Fruit fly (Drosophila melanogaster) whole organism, embryonic: ENCODE results near the gene CG15473.
A peak's percentile ranks its signal among the peaks of the same experiment; 100 is the strongest.

ENCODE experiments used
- BtbVII ChIP-seq: fragments of 200-800 bp; sonication (Bioruptor generic); optimal IDR thresholded peaks from 3 replicates; lab custom pipeline; 2017; ENCODE audit warnings: missing biosample characterization, mild to moderate bottlenecking, missing genetic modification characterization
- CG10565 ChIP-seq: fragments of 200-800 bp; sonication (Bioruptor generic); optimal IDR thresholded peaks from 3 replicates; lab custom pipeline; 2016; ENCODE audit warnings: missing biosample characterization, mild to moderate bottlenecking, missing genetic modification characterization
- CG11696 ChIP-seq: fragments of 200-800 bp; sonication (Bioruptor generic); IDR thresholded peaks from 2 replicates; pipeline ENCODE4 v1.3.6; 2022; ENCODE audit warnings: missing biosample characterization, missing genetic modification characterization
- CG12071 ChIP-seq: fragments of 200-800 bp; sonication (Bioruptor generic); optimal IDR thresholded peaks from 3 replicates; lab custom pipeline; 2018; ENCODE audit warnings: missing biosample characterization, mild to moderate bottlenecking, missing genetic modification characterization
- CG12219 ChIP-seq: fragments of 200-800 bp; sonication (Bioruptor generic); optimal IDR thresholded peaks from 3 replicates; lab custom pipeline; 2018; ENCODE audit warnings: missing biosample characterization, mild to moderate bottlenecking, missing genetic modification characterization
- CG13775 ChIP-seq: fragments of 200-800 bp; sonication (Bioruptor generic); optimal IDR thresholded peaks from 3 replicates; lab custom pipeline; 2017; ENCODE audit warnings: missing biosample characterization, mild to moderate bottlenecking, missing genetic modification characterization
- CG14441 ChIP-seq: fragments of 200-800 bp; sonication (Bioruptor generic); IDR thresholded peaks from 2 replicates; pipeline ENCODE4 v1.3.6; 2022; ENCODE audit warnings: missing biosample characterization, missing genetic modification characterization
- CG14965 ChIP-seq: fragments of 200-800 bp; sonication (Bioruptor generic); optimal IDR thresholded peaks from 2 replicates; lab custom pipeline; 2016; ENCODE audit warnings: missing biosample characterization, missing genetic modification characterization, borderline replicate concordance
- CG2120 ChIP-seq: fragments of 200-800 bp; sonication (Bioruptor generic); optimal IDR thresholded peaks from 3 replicates; lab custom pipeline; 2016; ENCODE audit warnings: missing biosample characterization, missing genetic modification characterization
- CG2202 ChIP-seq: fragments of 200-800 bp; sonication (Bioruptor generic); optimal IDR thresholded peaks from 2 replicates; lab custom pipeline; 2018; ENCODE audit warnings: missing biosample characterization, mild to moderate bottlenecking, missing genetic modification characterization
- CG2678 ChIP-seq: fragments of 200-800 bp; sonication (Bioruptor generic); optimal IDR thresholded peaks from 3 replicates; lab custom pipeline; 2019; ENCODE audit warnings: missing biosample characterization, mild to moderate bottlenecking, missing genetic modification characterization, moderate library complexity
- CG31365 ChIP-seq: fragments of 200-800 bp; sonication (Bioruptor generic); optimal IDR thresholded peaks from 2 replicates; lab custom pipeline; 2018; ENCODE audit warnings: missing biosample characterization, mild to moderate bottlenecking, missing genetic modification characterization
- CG3163 ChIP-seq: fragments of 200-800 bp; sonication (Bioruptor generic); optimal IDR thresholded peaks from 3 replicates; lab custom pipeline; 2016; ENCODE audit warnings: missing biosample characterization, missing genetic modification characterization
- CG33557 ChIP-seq: fragments of 200-800 bp; sonication (Bioruptor generic); optimal IDR thresholded peaks from 2 replicates; lab custom pipeline; 2019; ENCODE audit warnings: missing biosample characterization, mild to moderate bottlenecking, missing genetic modification characterization, moderate library complexity
- CG34224 ChIP-seq: fragments of 200-800 bp; sonication (Bioruptor generic); IDR thresholded peaks from 3 replicates; pipeline ENCODE4 v1.3.6; 2022; ENCODE audit warnings: missing biosample characterization, missing genetic modification characterization; ENCODE audit not compliant: partially characterized antibody
- CG34422 ChIP-seq: fragments of 200-800 bp; sonication (Bioruptor generic); IDR thresholded peaks from 3 replicates; pipeline ENCODE4 v1.3.6; 2022; ENCODE audit warnings: missing biosample characterization, missing genetic modification characterization
- CG4820 ChIP-seq: fragments of 200-800 bp; sonication (Bioruptor generic); optimal IDR thresholded peaks from 3 replicates; lab custom pipeline; 2016; ENCODE audit warnings: missing biosample characterization, missing genetic modification characterization
- CG6813 ChIP-seq: fragments of 200-800 bp; sonication (Bioruptor generic); optimal IDR thresholded peaks from 2 replicates; lab custom pipeline; 2017; ENCODE audit warnings: missing biosample characterization, missing genetic modification characterization, mild to moderate bottlenecking, moderate library complexity, missing genetic modification reagents
- CG7839 ChIP-seq: fragments of 200-800 bp; sonication (Bioruptor generic); optimal IDR thresholded peaks from 3 replicates; lab custom pipeline; 2018; ENCODE audit warnings: missing biosample characterization, mild to moderate bottlenecking, missing genetic modification characterization, moderate library complexity
- CG8944 ChIP-seq: fragments of 200-800 bp; sonication (Bioruptor generic); optimal IDR thresholded peaks from 3 replicates; lab custom pipeline; 2016; ENCODE audit warnings: missing biosample characterization, missing genetic modification characterization
- CG9215 ChIP-seq: fragments of 200-800 bp; sonication (Bioruptor generic); IDR thresholded peaks from 2 replicates; pipeline ENCODE4 v1.3.6; 2022; ENCODE audit warnings: missing biosample characterization, missing genetic modification characterization
- Dip3 ChIP-seq: fragments of 200-800 bp; sonication (Bioruptor generic); optimal IDR thresholded peaks from 3 replicates; lab custom pipeline; 2016; ENCODE audit warnings: missing biosample characterization, missing genetic modification characterization
- Ets65A ChIP-seq: fragments of 200-800 bp; sonication (Bioruptor generic); peaks from one replicate; lab custom pipeline; 2016; ENCODE audit warnings: missing biosample characterization, missing genetic modification characterization
- Fer1 ChIP-seq: fragments of 200-800 bp; sonication (Bioruptor generic); optimal IDR thresholded peaks from 2 replicates; lab custom pipeline; 2017; ENCODE audit warnings: missing biosample characterization, mild to moderate bottlenecking, missing genetic modification characterization
- Gsc ChIP-seq: fragments of 200-800 bp; sonication (Bioruptor generic); IDR thresholded peaks from 2 replicates; pipeline ENCODE4 v1.3.6; 2022; ENCODE audit warnings: missing biosample characterization, missing genetic modification characterization
- Hey ChIP-seq: fragments of 200-800 bp; sonication (Bioruptor generic); optimal IDR thresholded peaks from 3 replicates; lab custom pipeline; 2018; ENCODE audit warnings: missing biosample characterization, mild to moderate bottlenecking, missing genetic modification characterization
- Max ChIP-seq: fragments of 200-800 bp; sonication (Bioruptor generic); optimal IDR thresholded peaks from 2 replicates; lab custom pipeline; 2016; ENCODE audit warnings: missing biosample characterization, mild to moderate bottlenecking, missing genetic modification characterization
- NfI ChIP-seq: fragments of 200-800 bp; sonication (Bioruptor generic); optimal IDR thresholded peaks from 3 replicates; lab custom pipeline; 2018; ENCODE audit warnings: missing biosample characterization, mild to moderate bottlenecking, missing genetic modification characterization, moderate library complexity
- Sry-δ ChIP-seq: fragments of 200-800 bp; sonication (Bioruptor generic); optimal IDR thresholded peaks from 2 replicates; lab custom pipeline; 2016; ENCODE audit warnings: missing biosample characterization, missing genetic modification characterization
- Ssrp ChIP-seq: fragments of 200-800 bp; sonication (Bioruptor generic); optimal IDR thresholded peaks from 2 replicates; lab custom pipeline; 2018; ENCODE audit warnings: missing biosample characterization, mild to moderate bottlenecking, missing genetic modification characterization, moderate library complexity
- caup ChIP-seq: fragments of 200-800 bp; sonication (Bioruptor generic); optimal IDR thresholded peaks from 3 replicates; lab custom pipeline; 2017; ENCODE audit warnings: missing biosample characterization, mild to moderate bottlenecking, missing genetic modification characterization, moderate library complexity; ENCODE audit not compliant: severe bottlenecking
- crp ChIP-seq, 2 experiments: fragments of 200-800 bp; sonication (Bioruptor generic); optimal IDR thresholded peaks; 2 replicates in 1 of 2; 3 replicates in 1 of 2; lab custom pipeline; 2017; ENCODE audit warnings: missing biosample characterization in 2 of 2, missing genetic modification characterization in 2 of 2, mild to moderate bottlenecking in 1 of 2, moderate library complexity in 1 of 2
- dm ChIP-seq: fragments of 200-800 bp; sonication (Bioruptor generic); optimal IDR thresholded peaks from 3 replicates; lab custom pipeline; 2016; ENCODE audit warnings: missing biosample characterization, missing genetic modification characterization
- en ChIP-seq: fragments of 200-800 bp; sonication (Bioruptor generic); optimal IDR thresholded peaks from 2 replicates; lab custom pipeline; 2016; ENCODE audit warnings: missing biosample characterization, missing genetic modification characterization
- esg ChIP-seq: fragments of 200-800 bp; sonication (Bioruptor generic); conservative IDR thresholded peaks from 2 replicates; pipeline ENCODE4 v1.3.6; 2022; ENCODE audit warnings: missing biosample characterization, missing genetic modification characterization
- grau ChIP-seq: fragments of 200-800 bp; optimal IDR thresholded peaks from 3 replicates; lab custom pipeline; 2019; ENCODE audit warnings: missing biosample characterization, mild to moderate bottlenecking, missing genetic modification characterization, moderate library complexity
- grn ChIP-seq: fragments of 200-800 bp; sonication (Bioruptor generic); optimal IDR thresholded peaks from 3 replicates; lab custom pipeline; 2017; ENCODE audit warnings: missing biosample characterization, missing genetic modification characterization
- hb ChIP-seq: fragments of 200-800 bp; sonication (Bioruptor generic); IDR thresholded peaks from 3 replicates; pipeline ENCODE4 v1.3.6; 2022; ENCODE audit warnings: missing biosample characterization, missing genetic modification characterization; ENCODE audit not compliant: partially characterized antibody
- jumu ChIP-seq: fragments of 200-800 bp; sonication (Bioruptor generic); optimal IDR thresholded peaks from 3 replicates; lab custom pipeline; 2016; ENCODE audit warnings: missing biosample characterization, missing genetic modification characterization
- kni ChIP-seq: fragments of 200-800 bp; sonication (Bioruptor generic); optimal IDR thresholded peaks from 3 replicates; lab custom pipeline; 2017; ENCODE audit warnings: mild to moderate bottlenecking, missing biosample characterization, missing genetic modification reagents, missing genetic modification characterization
- lilli ChIP-seq: fragments of 200-800 bp; sonication (Bioruptor generic); optimal IDR thresholded peaks from 3 replicates; lab custom pipeline; 2016; ENCODE audit warnings: missing biosample characterization, missing genetic modification characterization
- onecut ChIP-seq: fragments of 200-800 bp; sonication (Bioruptor generic); IDR thresholded peaks from 2 replicates; pipeline ENCODE4 v1.3.6; 2022; ENCODE audit warnings: missing biosample characterization, missing genetic modification characterization
- peb ChIP-seq: fragments of 200-800 bp; sonication (Bioruptor generic); IDR thresholded peaks from 2 replicates; pipeline ENCODE4 v1.3.6; 2022; ENCODE audit warnings: missing biosample characterization, missing genetic modification characterization
- pfk ChIP-seq: fragments of 200-800 bp; sonication (Bioruptor generic); optimal IDR thresholded peaks from 2 replicates; lab custom pipeline; 2018; ENCODE audit warnings: missing biosample characterization, mild to moderate bottlenecking, missing genetic modification characterization, moderate library complexity
- pum ChIP-seq: fragments of 200-800 bp; sonication (Bioruptor generic); optimal IDR thresholded peaks from 2 replicates; lab custom pipeline; 2016; ENCODE audit warnings: missing biosample characterization, missing genetic modification characterization
- ranshi ChIP-seq: fragments of 200-800 bp; sonication (Bioruptor generic); IDR thresholded peaks from 2 replicates; pipeline ENCODE4 v1.3.6; 2022; ENCODE audit warnings: missing biosample characterization, missing genetic modification characterization
- sc ChIP-seq, 3 experiments: fragments of >200 bp in 2 of 3; fragments of 200-800 bp in 1 of 3; sonication (Bioruptor generic) in 1 of 3; optimal IDR thresholded peaks; 2 replicates in 2 of 3; 3 replicates in 1 of 3; lab custom pipeline; 2017; ENCODE audit warnings: mild to moderate bottlenecking in 1 of 3, missing biosample characterization in 1 of 3, missing genetic modification characterization in 1 of 3, missing genetic modification reagents in 1 of 3
- toy ChIP-seq: fragments of 200-800 bp; sonication (Bioruptor generic); IDR thresholded peaks from 2 replicates; pipeline ENCODE4 v1.3.6; 2022; ENCODE audit warnings: missing biosample characterization, missing genetic modification characterization
- z ChIP-seq: fragments of 200-800 bp; sonication (Bioruptor generic); IDR thresholded peaks from 3 replicates; pipeline ENCODE4 v1.3.6; 2022; ENCODE audit warnings: missing biosample characterization, missing genetic modification characterization

The CG15473 gene

dm6 chrX:4684444-4684924 lies 30.2 kb upstream of the CG15473 start (continued):
- peak; percentile 23; the same call in 1 of the 2 replicates for TF ChIP-seq onecut (GFP tag; lab: Robert Waterston, UW)
- TF ChIP-seq z (GFP tag; lab: Robert Waterston, UW), result no peak; the same call in 2 of the 3 replicates
- peak; percentile 46 for TF ChIP-seq en (GFP tag; lab: Kevin White, UChicago)
- TF ChIP-seq peb (GFP tag; lab: Robert Waterston, UW), result peak; percentile 58
- peak; percentile 56; the same call in 1 of the 2 replicates for TF ChIP-seq Gsc
- TF ChIP-seq CG11696, result peak; percentile 75
- TF ChIP-seq CG9215 (GFP tag; lab: Robert Waterston, UW), result peak; percentile 84
- TF ChIP-seq CG13775 (GFP tag; lab: Kevin White, UChicago), result peak; percentile 76
- no peak for TF ChIP-seq CG14965 (GFP tag; lab: Kevin White, UChicago)
- peak; percentile 80 for TF ChIP-seq grau
- TF ChIP-seq CG2120 (GFP tag; lab: Kevin White, UChicago), result peak; percentile 94
- peak; percentile 94 for TF ChIP-seq CG34422 (GFP tag; lab: Robert Waterston, UW)
- TF ChIP-seq jumu (GFP tag; lab: Kevin White, UChicago), result peak; percentile 87
- peak; percentile 85 for TF ChIP-seq caup (GFP tag; lab: Kevin White, UChicago)
- peak; percentile 10 for TF ChIP-seq CG31365
- no peak for TF ChIP-seq CG2202 (tag; lab: Kevin White, UChicago)
- TF ChIP-seq CG4820 (GFP tag; lab: Kevin White, UChicago), result peak; percentile 68
- TF ChIP-seq CG12071, result peak; percentile 73
- peak; percentile 86 for TF ChIP-seq esg (GFP tag; lab: Robert Waterston, UW)
- TF ChIP-seq pfk (GFP tag; lab: Kevin White, UChicago), result peak; percentile 16
- peak; percentile 85 for TF ChIP-seq NfI
- peak; percentile 98 for TF ChIP-seq Ets65A
- TF ChIP-seq Fer1 (GFP tag; lab: Kevin White, UChicago), result peak; percentile 83
- peak; percentile 39 for TF ChIP-seq Max (GFP tag; lab: Kevin White, UChicago)
- no peak for TF ChIP-seq CG10565 (GFP tag; lab: Kevin White, UChicago)
- TF ChIP-seq CG3163 (GFP tag; lab: Kevin White, UChicago), result peak; percentile 76
- TF ChIP-seq CG34224 (GFP tag; lab: Robert Waterston, UW), result peak; percentile 74; the same call in 2 of the 3 replicates
- TF ChIP-seq crp (GFP tag; optimal IDR thresholded peaks at IDR 0.05; lab: Kevin White, UChicago), result peak in 1 of 2 experiments; percentile 43
- TF ChIP-seq CG6813 (GFP tag; lab: Kevin White, UChicago), result peak; percentile 56
- peak; percentile 81 for TF ChIP-seq CG7839 (tag; lab: Kevin White, UChicago)
- TF ChIP-seq Sry-δ (GFP tag; lab: Kevin White, UChicago), result peak; percentile 99
- peak; percentile 75 for TF ChIP-seq CG12219 (GFP tag; lab: Kevin White, UChicago)
- peak; percentile 84 for TF ChIP-seq CG2678 (tag; lab: Kevin White, UChicago)
- TF ChIP-seq dm (GFP tag; lab: Kevin White, UChicago), result peak; percentile 83
- peak; percentile 39 for TF ChIP-seq grn (GFP tag; lab: Kevin White, UChicago)
- TF ChIP-seq ranshi (GFP tag; lab: Robert Waterston, UW), result peak; percentile 88
- no peak for TF ChIP-seq sc (optimal IDR thresholded peaks at IDR 0.05; lab: Kevin White, UChicago)
- peak; percentile 2 for TF ChIP-seq sc (GFP tag; optimal IDR thresholded peaks at IDR 0.05; lab: Kevin White, UChicago)
- TF ChIP-seq toy (GFP tag; lab: Robert Waterston, UW), result peak; percentile 54
- peak; percentile 71 for TF ChIP-seq kni
- TF ChIP-seq CG8944 (GFP tag; lab: Kevin White, UChicago), result peak; percentile 84
- TF ChIP-seq Hey (tag; lab: Kevin White, UChicago), result peak; percentile 59
- no peak for TF ChIP-seq CG33557 (GFP tag; lab: Kevin White, UChicago)
- TF ChIP-seq Dip3 (GFP tag; lab: Kevin White, UChicago), result peak; percentile 83
- TF ChIP-seq BtbVII (GFP tag; lab: Kevin White, UChicago), result no peak
- peak; percentile 83 for TF ChIP-seq pum
- peak; percentile 77; the same call in 2 of the 3 replicates for TF ChIP-seq hb (GFP tag; lab: Robert Waterston, UW)
- TF ChIP-seq Ssrp (tag; lab: Kevin White, UChicago), result peak; percentile 65
- peak; percentile 92 for TF ChIP-seq CG14441 (GFP tag; lab: Robert Waterston, UW)
- TF ChIP-seq lilli (GFP tag; lab: Kevin White, UChicago), result peak; percentile 92
